Worm (Caenorhabditis elegans) whole organism, L2 larva: ENCODE measurements around the gene hen-1.

Source experiments
- C34F6.9 ChIP-seq: fragments of 150-350 bp; optimal IDR thresholded peaks from 2 replicates; lab custom pipeline; 2014; ENCODE audit warnings: missing biosample characterization, missing genetic modification characterization
- F13H6.1 ChIP-seq: sonication (generic microtip); optimal IDR thresholded peaks from 2 replicates; lab custom pipeline; 2016; ENCODE audit warnings: missing genetic modification characterization, missing compliant biosample characterization
- Y55F3AM.14 ChIP-seq: fragments of 200-800 bp; sonication (Bioruptor generic); optimal IDR thresholded peaks from 2 replicates; lab custom pipeline; 2018; ENCODE audit warnings: mild to moderate bottlenecking, missing genetic modification characterization, missing compliant biosample characterization
- ZK546.5 ChIP-seq: sonication (generic microtip); optimal IDR thresholded peaks from 2 replicates; lab custom pipeline; 2017; ENCODE audit warnings: missing biosample characterization, missing genetic modification characterization
- alr-1 ChIP-seq: fragments of 150-350 bp; optimal IDR thresholded peaks from 2 replicates; lab custom pipeline; 2014; ENCODE audit warnings: missing biosample characterization, missing genetic modification characterization
- ama-1 ChIP-seq: fragments of 150-350 bp; optimal IDR thresholded peaks from 2 replicates; lab custom pipeline; 2018; ENCODE audit warnings: inconsistent platforms
- blmp-1 ChIP-seq: sonication (generic microtip); optimal IDR thresholded peaks from 2 replicates; lab custom pipeline; 2017; ENCODE audit warnings: missing genetic modification characterization, mild to moderate bottlenecking, missing compliant biosample characterization, antibody characterized with exemption, moderate library complexity; ENCODE audit not compliant: insufficient read depth
- ceh-16 ChIP-seq: fragments of 150-350 bp; optimal IDR thresholded peaks from 2 replicates; lab custom pipeline; 2014; ENCODE audit warnings: missing biosample characterization, missing genetic modification characterization
- egl-27 ChIP-seq: sonication (generic microtip); optimal IDR thresholded peaks from 3 replicates; lab custom pipeline; 2017; ENCODE audit warnings: missing biosample characterization, missing genetic modification reagents, missing genetic modification characterization
- elt-1 ChIP-seq: fragments of 150-350 bp; optimal IDR thresholded peaks from 2 replicates; lab custom pipeline; 2014; ENCODE audit warnings: missing biosample characterization, missing genetic modification characterization
- fos-1 ChIP-seq: fragments of 150-350 bp; optimal IDR thresholded peaks from 2 replicates; lab custom pipeline; 2014; ENCODE audit warnings: missing biosample characterization, missing genetic modification characterization
- lin-39 ChIP-seq: fragments of 150-350 bp; optimal IDR thresholded peaks from 2 replicates; lab custom pipeline; 2014; ENCODE audit warnings: missing biosample characterization, missing genetic modification reagents, missing genetic modification characterization
- lsy-2 ChIP-seq, 2 experiments: fragments of 150-350 bp in 1 of 2; sonication (generic microtip) in 1 of 2; optimal IDR thresholded peaks; 2 replicates each; lab custom pipeline; 2014 to 2017; ENCODE audit warnings: missing biosample characterization in 2 of 2, missing genetic modification characterization in 2 of 2
- mbf-1 ChIP-seq: sonication (generic microtip); optimal IDR thresholded peaks from 2 replicates; lab custom pipeline; 2017; ENCODE audit warnings: missing biosample characterization, missing genetic modification characterization
- mdl-1 ChIP-seq, 2 experiments: fragments of 150-350 bp in 1 of 2; sonication (generic microtip) in 1 of 2; optimal IDR thresholded peaks; 2 replicates each; lab custom pipeline; 2017; ENCODE audit warnings: missing biosample characterization in 2 of 2, missing genetic modification characterization in 2 of 2
- nhr-10 ChIP-seq: sonication (generic microtip); optimal IDR thresholded peaks from 2 replicates; lab custom pipeline; 2017; ENCODE audit warnings: missing biosample characterization, missing genetic modification characterization
- nhr-11 ChIP-seq: fragments of 150-350 bp; optimal IDR thresholded peaks from 2 replicates; lab custom pipeline; 2014; ENCODE audit warnings: missing biosample characterization, missing genetic modification characterization
- nhr-129 ChIP-seq: fragments of 150-350 bp; optimal IDR thresholded peaks from 2 replicates; lab custom pipeline; 2014; ENCODE audit warnings: missing biosample characterization, missing genetic modification characterization
- nhr-21 ChIP-seq: fragments of 150-350 bp; optimal IDR thresholded peaks from 2 replicates; lab custom pipeline; 2014; ENCODE audit warnings: missing biosample characterization, missing genetic modification characterization
- nhr-23 ChIP-seq: fragments of 150-350 bp; optimal IDR thresholded peaks from 2 replicates; lab custom pipeline; 2014; ENCODE audit warnings: missing biosample characterization, missing genetic modification reagents, missing genetic modification characterization
- nhr-237 ChIP-seq: fragments of 150-350 bp; optimal IDR thresholded peaks from 2 replicates; lab custom pipeline; 2014; ENCODE audit warnings: missing biosample characterization, missing genetic modification characterization
- nhr-25 ChIP-seq: fragments of 150-350 bp; sonication (generic microtip); optimal IDR thresholded peaks from 3 replicates; lab custom pipeline; 2014; ENCODE audit warnings: missing biosample characterization, missing genetic modification characterization
- nhr-6 ChIP-seq: fragments of 150-350 bp; optimal IDR thresholded peaks from 2 replicates; lab custom pipeline; 2014; ENCODE audit warnings: missing biosample characterization, missing genetic modification characterization
- nhr-77 ChIP-seq: fragments of 150-350 bp; optimal IDR thresholded peaks from 2 replicates; lab custom pipeline; 2014; ENCODE audit warnings: missing biosample characterization, missing genetic modification characterization
- peb-1 ChIP-seq: fragments of 150-350 bp; optimal IDR thresholded peaks from 2 replicates; lab custom pipeline; 2014; ENCODE audit warnings: missing biosample characterization, missing genetic modification characterization
- sma-9 ChIP-seq, 2 experiments: fragments of 150-350 bp in 1 of 2; sonication (generic microtip) in 1 of 2; optimal IDR thresholded peaks; 2 replicates each; lab custom pipeline; 2014 to 2016; ENCODE audit warnings: missing genetic modification characterization in 2 of 2, mild to moderate bottlenecking in 1 of 2, missing biosample characterization in 1 of 2, missing compliant biosample characterization in 1 of 2, missing genetic modification reagents in 1 of 2, moderate library complexity in 1 of 2
- snpc-4 ChIP-seq: fragments of 150-350 bp; optimal IDR thresholded peaks from 2 replicates; lab custom pipeline; 2014; ENCODE audit warnings: missing biosample characterization, missing genetic modification characterization
- unc-39 ChIP-seq: fragments of 150-350 bp; optimal IDR thresholded peaks from 2 replicates; lab custom pipeline; 2014; ENCODE audit warnings: missing biosample characterization, missing genetic modification characterization
- unc-55 ChIP-seq: fragments of 150-350 bp; sonication (generic microtip); optimal IDR thresholded peaks from 3 replicates; lab custom pipeline; 2014; ENCODE audit warnings: missing biosample characterization, missing genetic modification reagents, missing genetic modification characterization
- unc-62 ChIP-seq: fragments of 150-350 bp; optimal IDR thresholded peaks from 2 replicates; lab custom pipeline; 2014; ENCODE audit warnings: missing biosample characterization, missing genetic modification reagents, missing genetic modification characterization
- zag-1 ChIP-seq: fragments of 150-350 bp; optimal IDR thresholded peaks from 2 replicates; lab custom pipeline; 2014; ENCODE audit warnings: missing biosample characterization, missing genetic modification characterization
- ztf-1 ChIP-seq: fragments of 200-800 bp; sonication (Bioruptor generic); conservative IDR thresholded peaks from 2 replicates; pipeline ENCODE4 v1.3.6; 2022; ENCODE audit warnings: missing genetic modification characterization, missing compliant biosample characterization
- ztf-11 ChIP-seq: sonication (generic microtip); optimal IDR thresholded peaks from 2 replicates; lab custom pipeline; 2017; ENCODE audit warnings: missing biosample characterization, missing genetic modification characterization
- ztf-4 ChIP-seq: fragments of 150-350 bp; optimal IDR thresholded peaks from 2 replicates; lab custom pipeline; 2014; ENCODE audit warnings: missing biosample characterization, missing genetic modification characterization

Gene hen-1

ce11 chrX:7153460-7153859 lies 36.7 kb upstream of the hen-1 start:
- no peak for TF ChIP-seq lsy-2 (tag; optimal IDR thresholded peaks at IDR 0.05; lab: Kevin White, UChicago)
- peak; percentile 9 for TF ChIP-seq nhr-129 (tag; lab: Kevin White, UChicago)
- TF ChIP-seq snpc-4 (tag; lab: Kevin White, UChicago), result no peak
- peak; percentile 49 for TF ChIP-seq F13H6.1
- no peak for TF ChIP-seq nhr-10 (tag; lab: Kevin White, UChicago)
- TF ChIP-seq, all 48 proteins: peak for 2

DNA sequence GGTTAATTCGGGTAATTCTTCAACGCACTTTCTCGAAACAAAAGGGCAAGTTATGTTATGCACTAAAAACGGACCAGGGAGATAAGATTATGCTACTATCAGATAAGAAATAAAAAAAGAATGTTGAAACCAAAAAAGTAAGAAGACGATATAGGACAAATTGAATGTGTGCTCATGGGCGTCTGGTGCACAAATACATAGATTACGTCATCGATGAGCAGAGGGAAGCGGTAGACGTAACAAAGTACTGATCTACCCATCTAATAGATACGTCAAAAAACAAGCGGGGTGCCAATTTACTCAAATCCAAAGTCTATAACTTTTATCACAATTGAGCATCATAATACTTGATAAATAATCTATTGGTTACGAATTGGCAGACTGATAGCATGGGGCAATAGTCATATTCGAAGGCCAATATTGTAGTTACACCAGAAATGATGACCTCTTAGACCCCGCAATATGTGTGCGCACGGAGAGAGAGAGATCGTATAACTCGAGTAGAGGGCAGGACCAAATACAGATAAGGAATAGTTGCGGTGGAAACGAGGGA lies 35.3 kb upstream of the hen-1 start:
- no peak for TF ChIP-seq unc-39 (tag; lab: Kevin White, UChicago)
- TF ChIP-seq unc-55 (GFP tag; lab: Kevin White, UChicago), result no peak
- TF ChIP-seq ztf-11 (tag; lab: Kevin White, UChicago), result no peak
- no peak for TF ChIP-seq peb-1 (tag; lab: Kevin White, UChicago)
- no peak for TF ChIP-seq C34F6.9
- TF ChIP-seq lsy-2 (tag; optimal IDR thresholded peaks at IDR 0.05; lab: Kevin White, UChicago), result no peak
- no peak for TF ChIP-seq nhr-21 (tag; lab: Kevin White, UChicago)
- no peak for TF ChIP-seq ama-1 (lab: Kevin White, UChicago)
- TF ChIP-seq ztf-1, result no peak
- TF ChIP-seq nhr-77 (tag; lab: Kevin White, UChicago), result no peak
- TF ChIP-seq egl-27, result no peak
- TF ChIP-seq ceh-16, result no peak
- TF ChIP-seq nhr-6 (tag; lab: Kevin White, UChicago), result no peak
- TF ChIP-seq nhr-23 (tag; lab: Kevin White, UChicago), result no peak
- TF ChIP-seq mbf-1, result no peak
- TF ChIP-seq nhr-11 (tag; lab: Kevin White, UChicago), result no peak
- TF ChIP-seq fos-1, result no peak
- TF ChIP-seq zag-1 (tag; lab: Kevin White, UChicago), result no peak

DNA sequence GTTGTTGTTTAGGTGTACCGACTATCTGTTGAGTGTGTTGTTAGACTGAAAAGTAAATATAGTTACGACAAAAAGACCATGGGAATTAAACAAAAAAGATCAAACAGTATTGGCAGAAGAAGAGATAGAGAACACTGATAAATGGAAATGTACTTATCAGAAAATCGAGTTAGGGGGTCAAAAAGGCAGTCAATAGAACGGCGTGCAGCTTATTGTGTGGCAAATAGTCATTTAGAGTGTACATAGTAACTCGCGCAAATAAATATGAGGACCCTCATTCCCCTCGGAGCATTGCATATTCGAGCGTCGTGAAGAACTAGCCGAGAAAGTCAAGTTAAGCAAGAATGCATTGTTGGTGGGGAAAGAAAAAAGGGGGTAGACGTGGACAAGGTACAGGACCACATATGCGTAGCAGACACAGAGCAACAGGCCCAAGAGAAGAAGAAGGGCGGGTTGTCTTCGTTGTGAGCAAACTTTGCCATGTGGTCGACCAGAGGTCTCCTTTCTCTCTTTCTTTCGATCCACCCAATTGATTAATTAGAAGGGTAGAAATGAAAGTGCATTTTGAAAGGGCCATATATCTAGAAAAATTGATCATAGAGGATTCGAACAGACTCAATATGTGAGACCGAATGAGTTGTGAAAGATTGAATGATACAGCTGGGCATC lies 34.5 kb upstream of the hen-1 start, which contains the start of gene lam-2:
TSS of gene lam-2 (minus strand) at position 51 of the 669 bp plus-strand sequence.
- TF ChIP-seq Y55F3AM.14 (GFP tag; lab: Kevin White, UChicago), result no peak
- no peak for TF ChIP-seq mdl-1 (tag; optimal IDR thresholded peaks at IDR 0.05; lab: Kevin White, UChicago)

DNA sequence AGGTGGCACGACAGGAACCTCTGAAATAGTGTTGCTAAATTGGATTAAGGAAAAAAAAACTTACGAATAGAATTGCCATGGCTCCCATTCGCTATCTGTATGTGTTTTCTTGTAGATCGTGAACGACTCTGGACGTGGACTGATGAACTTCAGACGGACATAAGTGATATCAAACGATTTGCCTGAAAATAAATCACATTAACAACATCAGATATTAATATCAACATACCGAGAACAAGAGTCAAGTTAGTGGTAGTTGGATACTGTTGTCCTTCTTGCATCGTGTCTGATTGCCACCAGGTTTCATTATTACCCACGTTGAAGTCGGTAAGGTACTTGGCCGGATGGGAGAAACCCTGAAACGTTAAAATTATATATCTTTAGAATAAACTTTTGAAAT lies 32.9 kb upstream of the hen-1 start:
- TF ChIP-seq alr-1 (tag; lab: Kevin White, UChicago), result no peak
- TF ChIP-seq nhr-25, result no peak
- no peak for TF ChIP-seq elt-1 (tag; lab: Kevin White, UChicago)
- TF ChIP-seq unc-55 (GFP tag; lab: Kevin White, UChicago), result no peak
- no peak for TF ChIP-seq nhr-10 (tag; lab: Kevin White, UChicago)
- no peak for TF ChIP-seq peb-1 (tag; lab: Kevin White, UChicago)
- TF ChIP-seq mdl-1 (tag; optimal IDR thresholded peaks at IDR 0.05; lab: Kevin White, UChicago), result no peak
- TF ChIP-seq snpc-4 (tag; lab: Kevin White, UChicago), result no peak
- no peak for TF ChIP-seq mbf-1
- no peak for TF ChIP-seq ztf-4 (tag; lab: Kevin White, UChicago)
- no peak for TF ChIP-seq blmp-1
- TF ChIP-seq unc-62, result no peak
- TF ChIP-seq, all 48 proteins: peak for 0

ce11 chrX:7143515-7143914 lies 26.7 kb upstream of the hen-1 start, which contains the start of gene alh-10:
Gene alh-10, minus strand, starts transcription at chrX:7143641.
- TF ChIP-seq sma-9 (GFP tag; optimal IDR thresholded peaks at IDR 0.05; lab: Kevin White, UChicago) (no peak), sma-9 (tag; optimal IDR thresholded peaks at IDR 0.05; lab: Kevin White, UChicago) (no peak), nhr-10 (tag; lab: Kevin White, UChicago) (no peak), ztf-4 (tag; lab: Kevin White, UChicago) (no peak), alr-1 (tag; lab: Kevin White, UChicago) (no peak), Y55F3AM.14 (GFP tag; lab: Kevin White, UChicago) (no peak), nhr-237 (tag; lab: Kevin White, UChicago) (no peak), lin-39 (tag; lab: Kevin White, UChicago) (no peak), ZK546.5 (tag; lab: Kevin White, UChicago) (no peak), fos-1 (no peak), nhr-129 (tag; lab: Kevin White, UChicago) (no peak), snpc-4 (tag; lab: Kevin White, UChicago) (no peak), nhr-21 (tag; lab: Kevin White, UChicago) (no peak)
